Worm (Caenorhabditis elegans) whole organism, L1 larva: Measurements from ENCODE around the gene Y4C6B.7.

ENCODE experiments used
- C04F5.9 ChIP-seq: sonication (generic microtip); optimal IDR thresholded peaks from 2 replicates; lab custom pipeline; 2016; ENCODE audit warnings: missing genetic modification characterization, missing compliant biosample characterization
- Y116A8C.19 ChIP-seq: sonication (generic microtip); optimal IDR thresholded peaks from 2 replicates; lab custom pipeline; 2016; ENCODE audit warnings: missing compliant biosample characterization, missing genetic modification characterization, borderline replicate concordance
- aha-1 ChIP-seq: fragments of 150-350 bp; optimal IDR thresholded peaks from 2 replicates; lab custom pipeline; 2014; ENCODE audit warnings: missing biosample characterization, missing genetic modification characterization
- alr-1 ChIP-seq: fragments of 200-800 bp; sonication (Bioruptor generic); optimal IDR thresholded peaks from 2 replicates; lab custom pipeline; 2018; ENCODE audit warnings: borderline replicate concordance, mild to moderate bottlenecking, missing genetic modification characterization, missing compliant biosample characterization
- aly-2 ChIP-seq: fragments of 150-350 bp; optimal IDR thresholded peaks from 2 replicates; lab custom pipeline; 2014; ENCODE audit warnings: missing biosample characterization, missing genetic modification characterization
- ama-1 ChIP-seq: fragments of 150-350 bp; optimal IDR thresholded peaks from 2 replicates; lab custom pipeline; 2014
- ceh-63 ChIP-seq: fragments of 200-800 bp; sonication (Bioruptor generic); optimal IDR thresholded peaks from 2 replicates; lab custom pipeline; 2018; ENCODE audit warnings: mild to moderate bottlenecking, missing genetic modification characterization, missing compliant biosample characterization
- ceh-8 ChIP-seq: fragments of 200-800 bp; sonication (Bioruptor generic); optimal IDR thresholded peaks from 2 replicates; lab custom pipeline; 2018; ENCODE audit warnings: mild to moderate bottlenecking, missing genetic modification characterization, moderate library complexity, missing compliant biosample characterization
- ceh-82 ChIP-seq, 3 experiments: fragments of 150-350 bp in 1 of 3; sonication (generic microtip) in 2 of 3; optimal IDR thresholded peaks; 2 replicates each; lab custom pipeline; 2014 to 2017; ENCODE audit warnings: missing biosample characterization in 3 of 3, missing genetic modification characterization in 3 of 3
- ceh-88 ChIP-seq: fragments of 200-800 bp; sonication (Bioruptor generic); IDR thresholded peaks from 2 replicates; pipeline ENCODE4 v1.3.6; 2022; ENCODE audit warnings: missing genetic modification characterization, missing compliant biosample characterization
- ceh-90 ChIP-seq: sonication (generic microtip); optimal IDR thresholded peaks from 2 replicates; lab custom pipeline; 2016; ENCODE audit warnings: missing genetic modification characterization, missing compliant biosample characterization
- dpl-1 ChIP-seq, 3 experiments: fragments of 150-350 bp in 2 of 3; sonication (generic microtip) in 1 of 3; optimal IDR thresholded peaks; 2 replicates each; lab custom pipeline; 2014 to 2017; ENCODE audit warnings: missing biosample characterization in 3 of 3, missing genetic modification characterization in 3 of 3, missing genetic modification reagents in 3 of 3
- efl-3 ChIP-seq: fragments of 200-800 bp; sonication (Bioruptor generic); optimal IDR thresholded peaks from 2 replicates; lab custom pipeline; 2018; ENCODE audit warnings: mild to moderate bottlenecking, missing genetic modification characterization, missing compliant biosample characterization
- egl-13 ChIP-seq: sonication (generic microtip); optimal IDR thresholded peaks from 2 replicates; lab custom pipeline; 2016; ENCODE audit warnings: missing genotype, missing genetic modification reagents, missing genetic modification characterization, missing compliant biosample characterization
- egl-27 ChIP-seq, 2 experiments: fragments of 150-350 bp in 1 of 2; sonication (generic microtip); optimal IDR thresholded peaks; 3 replicates each; lab custom pipeline; 2017 to 2018; ENCODE audit warnings: missing biosample characterization in 2 of 2, missing genetic modification characterization in 2 of 2, missing genetic modification reagents in 2 of 2
- elt-2 ChIP-seq: sonication (generic microtip); optimal IDR thresholded peaks from 2 replicates; lab custom pipeline; 2016; ENCODE audit warnings: missing genetic modification characterization, mild to moderate bottlenecking, inconsistent platforms, missing compliant biosample characterization, missing genetic modification reagents
- fkh-8 ChIP-seq: sonication (generic microtip); optimal IDR thresholded peaks from 2 replicates; lab custom pipeline; 2016; ENCODE audit warnings: mild to moderate bottlenecking, missing genetic modification characterization, missing compliant biosample characterization
- grh-1 ChIP-seq: fragments of 200-800 bp; sonication (Bioruptor generic); IDR thresholded peaks from 2 replicates; pipeline ENCODE4 v1.3.6; 2022; ENCODE audit warnings: missing genetic modification reagents, missing genetic modification characterization, missing compliant biosample characterization
- hlh-17 ChIP-seq: fragments of 200-800 bp; sonication (Bioruptor generic); optimal IDR thresholded peaks from 2 replicates; lab custom pipeline; 2018; ENCODE audit warnings: missing genetic modification characterization, mild to moderate bottlenecking, missing compliant biosample characterization, moderate library complexity, borderline replicate concordance
- hpl-2 ChIP-seq: fragments of 150-350 bp; optimal IDR thresholded peaks from 2 replicates; lab custom pipeline; 2014; ENCODE audit warnings: missing biosample characterization, missing genetic modification reagents, missing genetic modification characterization
- lin-13 ChIP-seq: fragments of 150-350 bp; optimal IDR thresholded peaks from 2 replicates; lab custom pipeline; 2014; ENCODE audit warnings: missing biosample characterization, missing genetic modification reagents, missing genetic modification characterization
- lin-35 ChIP-seq, 2 experiments: fragments of 150-350 bp; optimal IDR thresholded peaks; 2 replicates each; lab custom pipeline; 2014; ENCODE audit warnings: missing biosample characterization in 2 of 2, missing genetic modification characterization in 2 of 2, missing genetic modification reagents in 2 of 2
- lsy-2 ChIP-seq, 2 experiments: fragments of 150-350 bp; optimal IDR thresholded peaks; 2 replicates each; lab custom pipeline; 2014; ENCODE audit warnings: missing biosample characterization in 2 of 2, missing genetic modification characterization in 2 of 2
- mab-9 ChIP-seq: fragments of 200-800 bp; sonication (Bioruptor generic); IDR thresholded peaks from 2 replicates; pipeline ENCODE4 v1.3.6; 2022; ENCODE audit warnings: missing genetic modification reagents, missing genetic modification characterization, missing compliant biosample characterization
- mdl-1 ChIP-seq, 2 experiments: fragments of 150-350 bp; optimal IDR thresholded peaks; 2 replicates each; lab custom pipeline; 2014 to 2017; ENCODE audit warnings: missing biosample characterization in 2 of 2, missing genetic modification characterization in 2 of 2, inconsistent platforms in 1 of 2
- mep-1 ChIP-seq: fragments of 150-350 bp; optimal IDR thresholded peaks from 2 replicates; lab custom pipeline; 2014; ENCODE audit warnings: missing biosample characterization, missing genetic modification characterization
- nhr-12 ChIP-seq: sonication (generic microtip); optimal IDR thresholded peaks from 2 replicates; lab custom pipeline; 2017; ENCODE audit warnings: missing biosample characterization, missing genetic modification characterization
- nhr-237 ChIP-seq: fragments of 150-350 bp; optimal IDR thresholded peaks from 2 replicates; lab custom pipeline; 2014; ENCODE audit warnings: missing biosample characterization, missing genetic modification characterization
- nhr-28 ChIP-seq: fragments of 150-350 bp; optimal IDR thresholded peaks from 2 replicates; lab custom pipeline; 2014; ENCODE audit warnings: missing biosample characterization, missing genetic modification characterization
- nhr-47 ChIP-seq: sonication (generic microtip); optimal IDR thresholded peaks from 2 replicates; lab custom pipeline; 2016; ENCODE audit warnings: mild to moderate bottlenecking, missing genetic modification characterization, moderate library complexity, missing compliant biosample characterization
- nhr-71 ChIP-seq: sonication (generic microtip); optimal IDR thresholded peaks from 2 replicates; lab custom pipeline; 2016; ENCODE audit warnings: mild to moderate bottlenecking, missing genetic modification characterization, moderate library complexity, missing compliant biosample characterization
- nhr-77 ChIP-seq: fragments of 150-350 bp; optimal IDR thresholded peaks from 2 replicates; lab custom pipeline; 2014; ENCODE audit warnings: missing biosample characterization, missing genetic modification characterization
- nhr-84 ChIP-seq: sonication (generic microtip); optimal IDR thresholded peaks from 2 replicates; lab custom pipeline; 2017; ENCODE audit warnings: missing biosample characterization, missing genetic modification characterization
- nhr-85 ChIP-seq: sonication (generic microtip); peaks from one replicate; lab custom pipeline; 2016; ENCODE audit warnings: missing genetic modification characterization, inconsistent platforms, missing compliant biosample characterization
- pqm-1 ChIP-seq: sonication (generic microtip); optimal IDR thresholded peaks from 3 replicates; lab custom pipeline; 2017; ENCODE audit warnings: missing biosample characterization, missing genetic modification characterization
- rnt-1 ChIP-seq: sonication (generic microtip); optimal IDR thresholded peaks from 2 replicates; lab custom pipeline; 2016; ENCODE audit warnings: mild to moderate bottlenecking, missing genetic modification characterization, moderate library complexity, missing compliant biosample characterization
- skn-1 ChIP-seq: fragments of 150-350 bp; optimal IDR thresholded peaks from 2 replicates; lab custom pipeline; 2014; ENCODE audit warnings: missing biosample characterization, missing genetic modification characterization
- snpc-4 ChIP-seq: fragments of 150-350 bp; optimal IDR thresholded peaks from 2 replicates; lab custom pipeline; 2014; ENCODE audit warnings: missing biosample characterization, missing genetic modification characterization
- snu-23 ChIP-seq: sonication (generic microtip); optimal IDR thresholded peaks from 2 replicates; lab custom pipeline; 2016; ENCODE audit warnings: missing genetic modification characterization, missing compliant biosample characterization
- sox-4 ChIP-seq: sonication (generic microtip); optimal IDR thresholded peaks from 2 replicates; lab custom pipeline; 2016; ENCODE audit warnings: missing genetic modification characterization, missing compliant biosample characterization
- sptf-1 ChIP-seq: fragments of 150-350 bp; optimal IDR thresholded peaks from 2 replicates; lab custom pipeline; 2014; ENCODE audit warnings: missing biosample characterization, missing genetic modification characterization
- sup-37 ChIP-seq: fragments of 200-800 bp; sonication (Bioruptor generic); optimal IDR thresholded peaks from 2 replicates; lab custom pipeline; 2018; ENCODE audit warnings: mild to moderate bottlenecking, missing genetic modification characterization, missing compliant biosample characterization
- swsn-7 ChIP-seq: sonication (generic microtip); optimal IDR thresholded peaks from 2 replicates; lab custom pipeline; 2016; ENCODE audit warnings: missing genetic modification characterization, missing compliant biosample characterization
- unc-130 ChIP-seq: fragments of 150-350 bp; optimal IDR thresholded peaks from 2 replicates; lab custom pipeline; 2017; ENCODE audit warnings: missing biosample characterization, missing genetic modification characterization, inconsistent platforms
- unc-30 ChIP-seq: sonication (generic microtip); optimal IDR thresholded peaks from 2 replicates; lab custom pipeline; 2017; ENCODE audit warnings: missing biosample characterization, missing genetic modification characterization
- unc-62 ChIP-seq: fragments of 150-350 bp; optimal IDR thresholded peaks from 2 replicates; lab custom pipeline; 2014; ENCODE audit warnings: missing biosample characterization, missing genetic modification reagents, missing genetic modification characterization
- unc-86 ChIP-seq: sonication (generic microtip); optimal IDR thresholded peaks from 2 replicates; lab custom pipeline; 2016; ENCODE audit warnings: missing genetic modification characterization, missing compliant biosample characterization
- vab-15 ChIP-seq: sonication (generic microtip); optimal IDR thresholded peaks from 2 replicates; lab custom pipeline; 2017; ENCODE audit warnings: missing genotype, mild to moderate bottlenecking, missing genetic modification characterization, missing compliant biosample characterization
- xbp-1 ChIP-seq: sonication (generic microtip); optimal IDR thresholded peaks from 2 replicates; lab custom pipeline; 2016; ENCODE audit warnings: missing genetic modification characterization, missing compliant biosample characterization
- zag-1 ChIP-seq: fragments of 150-350 bp; optimal IDR thresholded peaks from 2 replicates; lab custom pipeline; 2014; ENCODE audit warnings: missing biosample characterization, missing genetic modification characterization
- zip-4 ChIP-seq: fragments of 200-800 bp; sonication (Bioruptor generic); optimal IDR thresholded peaks from 2 replicates; lab custom pipeline; 2018; ENCODE audit warnings: mild to moderate bottlenecking, missing genetic modification characterization, moderate library complexity, missing compliant biosample characterization
- ztf-4 ChIP-seq: fragments of 150-350 bp; optimal IDR thresholded peaks from 2 replicates; lab custom pipeline; 2014; ENCODE audit warnings: missing biosample characterization, missing genetic modification characterization

The Y4C6B.7 gene

ce11 chrIV:5337649-5338048 lies 15.6 kb downstream of the Y4C6B.7 start (continued):
- TF ChIP-seq aly-2, result no peak
- no peak for TF ChIP-seq fkh-8
- TF ChIP-seq lsy-2 (tag; optimal IDR thresholded peaks at IDR 0.05; lab: Kevin White, UChicago), result peak in 1 of 2 experiments; percentile 17
- TF ChIP-seq ceh-82 (tag; optimal IDR thresholded peaks at IDR 0.05; lab: Kevin White, UChicago), result no peak
- no peak for TF ChIP-seq efl-3 (GFP tag; lab: Kevin White, UChicago)
- no peak for TF ChIP-seq xbp-1 (tag; lab: Kevin White, UChicago)
- no peak for TF ChIP-seq zip-4 (GFP tag; lab: Kevin White, UChicago)

ce11 chrIV:5334518-5334917 lies 18.7 kb downstream of the Y4C6B.7 start:
- TF ChIP-seq vab-15 (tag; lab: Kevin White, UChicago), result peak; percentile 13
- no peak for TF ChIP-seq unc-30 (tag; lab: Kevin White, UChicago)
- peak; percentile 9 to 52 (median 38) for TF ChIP-seq dpl-1 (GFP tag; optimal IDR thresholded peaks at IDR 0.05; lab: Kevin White, UChicago)
- no peak for TF ChIP-seq egl-13 (tag; lab: Kevin White, UChicago)
- peak; percentile 11 for TF ChIP-seq unc-86 (tag; lab: Kevin White, UChicago)
- TF ChIP-seq sptf-1, result no peak
- TF ChIP-seq mep-1 (tag; lab: Kevin White, UChicago), result peak; percentile 50
- TF ChIP-seq C04F5.9, result no peak
- TF ChIP-seq pqm-1, result no peak
- TF ChIP-seq sup-37 (GFP tag; lab: Kevin White, UChicago), result no peak
- TF ChIP-seq nhr-12, result no peak
- no peak for TF ChIP-seq egl-27 (tag; optimal IDR thresholded peaks at IDR 0.05; lab: Kevin White, UChicago)
- no peak for TF ChIP-seq efl-3 (GFP tag; lab: Kevin White, UChicago)
- TF ChIP-seq snu-23 (GFP tag; lab: Kevin White, UChicago), result peak; percentile 82
- TF ChIP-seq lin-13 (GFP tag; lab: Kevin White, UChicago), result peak; percentile 32
- TF ChIP-seq ceh-63 (GFP tag; lab: Kevin White, UChicago), result no peak
- TF ChIP-seq skn-1, result peak; percentile 33
- no peak for TF ChIP-seq elt-2 (tag; lab: Kevin White, UChicago)
- TF ChIP-seq mdl-1 (tag; optimal IDR thresholded peaks at IDR 0.05; lab: Kevin White, UChicago), result peak in 1 of 2 experiments; percentile 51
- TF ChIP-seq ceh-88 (GFP tag; lab: Robert Waterston, UW), result peak; percentile 35; the same call in 1 of the 2 replicates
- TF ChIP-seq nhr-28, result no peak
- TF ChIP-seq Y116A8C.19 (tag; lab: Kevin White, UChicago), result no peak
- no peak for TF ChIP-seq grh-1 (GFP tag; lab: Robert Waterston, UW)
- TF ChIP-seq aha-1, result no peak
- TF ChIP-seq nhr-47, result peak; percentile 79
- TF ChIP-seq sox-4 (tag; lab: Kevin White, UChicago), result no peak
- TF ChIP-seq nhr-85 (tag; lab: Kevin White, UChicago), result no peak
- peak; percentile 69 for TF ChIP-seq nhr-71
- TF ChIP-seq nhr-84 (tag; lab: Kevin White, UChicago), result no peak
- peak; percentile 41 for TF ChIP-seq nhr-77
- no peak for TF ChIP-seq zag-1
- TF ChIP-seq alr-1, result no peak
- TF ChIP-seq lsy-2 (tag; optimal IDR thresholded peaks at IDR 0.05; lab: Kevin White, UChicago), result peak; percentile 26 to 74
- peak; percentile 59 for TF ChIP-seq swsn-7 (tag; lab: Kevin White, UChicago)
- TF ChIP-seq lin-35 (GFP tag; optimal IDR thresholded peaks at IDR 0.05; lab: Kevin White, UChicago), result peak; percentile 55 to 74
- TF ChIP-seq mab-9 (GFP tag; lab: Robert Waterston, UW), result no peak
- TF ChIP-seq rnt-1, result no peak
- no peak for TF ChIP-seq ztf-4
- TF ChIP-seq snpc-4 (tag; lab: Kevin White, UChicago), result peak; percentile 56
- TF ChIP-seq ceh-90 (tag; lab: Kevin White, UChicago), result no peak
- no peak for TF ChIP-seq fkh-8
- TF ChIP-seq hpl-2, result no peak
- no peak for TF ChIP-seq hlh-17 (GFP tag; lab: Kevin White, UChicago)
- peak; percentile 39 for TF ChIP-seq ceh-8 (GFP tag; lab: Kevin White, UChicago)
- TF ChIP-seq ama-1, result no peak
- TF ChIP-seq unc-130 (tag; lab: Kevin White, UChicago), result peak; percentile 55
- no peak for TF ChIP-seq unc-62 (GFP tag; lab: Kevin White, UChicago)
- TF ChIP-seq nhr-237, result peak; percentile 20
